Worm (Caenorhabditis elegans): ENCODE data around the gene clip-1.

Gene clip-1

DNA sequence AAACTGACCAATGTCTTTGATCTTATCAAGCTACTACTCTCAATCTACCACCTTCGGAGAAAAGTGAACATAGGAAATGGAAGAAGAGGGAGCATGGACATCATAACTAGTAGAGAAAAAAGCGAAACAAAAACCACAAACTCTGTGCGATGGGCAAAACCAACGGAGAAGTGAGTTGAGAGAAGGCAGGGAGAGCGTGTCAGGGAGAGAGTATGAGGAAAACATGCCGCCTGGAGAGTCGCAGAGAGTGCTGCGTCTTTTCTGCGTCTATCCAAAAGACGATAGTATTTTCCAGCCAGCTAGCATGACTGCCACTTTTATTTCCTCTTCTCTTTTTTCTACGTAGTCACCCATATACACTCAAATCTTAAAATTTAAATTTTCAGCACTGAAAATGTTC, 28.9 kb downstream of the clip-1 start, which contains the start of gene saeg-2 (continued):
- TF ChIP-seq nhr-10 (tag; optimal IDR thresholded peaks at IDR 0.05): no peak
- no peak for TF ChIP-seq ZK337.2 (GFP tag; IDR thresholded peaks at IDR 0.05)
- TF ChIP-seq F44E2.7 (GFP tag; IDR thresholded peaks at IDR 0.05): no peak
- no peak for TF ChIP-seq vab-7 (GFP tag; IDR thresholded peaks at IDR 0.05)
- no peak for TF ChIP-seq Y48G9A.11 (GFP tag; IDR thresholded peaks at IDR 0.05)
- no peak for TF ChIP-seq tra-1 (GFP tag; IDR thresholded peaks at IDR 0.05)
- no peak for TF ChIP-seq madf-5 (GFP tag; IDR thresholded peaks at IDR 0.05)
- no peak for TF ChIP-seq aly-2 (tag; optimal IDR thresholded peaks at IDR 0.05)
- TF ChIP-seq mdt-29 (GFP tag; IDR thresholded peaks at IDR 0.05): no peak
- TF ChIP-seq sdz-12 (GFP tag; optimal IDR thresholded peaks at IDR 0.05): no peak
- no peak for TF ChIP-seq Y5F2A.4 (GFP tag; optimal IDR thresholded peaks at IDR 0.05)
- peak in 1 of 2 experiments; percentile 23 for TF ChIP-seq lsy-2 (tag; optimal IDR thresholded peaks at IDR 0.05)
- TF ChIP-seq F49E8.2 (tag; optimal IDR thresholded peaks at IDR 0.05; ENCODE audit: borderline replicate concordance): no peak
- TF ChIP-seq ztf-7 (tag; optimal IDR thresholded peaks at IDR 0.05): peak; percentile 14
- TF ChIP-seq zip-11 (GFP tag; IDR thresholded peaks at IDR 0.05): no peak
- peak; percentile 19; the same call in 1 of the 2 replicates for TF ChIP-seq dmd-6 (GFP tag; IDR thresholded peaks at IDR 0.05)

DNA sequence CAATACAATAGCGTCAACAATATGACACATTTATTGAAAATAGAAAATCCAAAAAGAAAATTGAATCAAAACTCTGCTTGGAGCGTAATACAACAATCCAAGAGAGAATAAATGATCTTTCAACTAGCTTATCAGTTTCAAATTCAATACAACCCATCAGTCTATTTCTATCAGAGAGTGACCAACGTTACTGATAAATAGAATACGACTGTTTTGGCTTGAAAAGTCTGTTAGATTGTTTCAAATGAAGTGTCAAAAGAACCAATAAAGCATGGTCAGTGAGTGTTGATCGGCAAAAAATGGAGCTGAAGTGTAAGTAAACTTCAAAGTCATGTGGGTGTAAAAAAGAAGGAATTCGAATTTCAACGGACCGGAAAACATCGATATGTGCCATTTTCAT, 31.2 kb downstream of the clip-1 start:
- no peak for TF ChIP-seq lin-29 (GFP tag; IDR thresholded peaks at IDR 0.05)
- no peak for TF ChIP-seq skn-1 (tag; optimal IDR thresholded peaks at IDR 0.05)
- no peak for TF ChIP-seq unc-39 (tag; optimal IDR thresholded peaks at IDR 0.05)
- peak; percentile 23 for TF ChIP-seq hlh-11 (tag; optimal IDR thresholded peaks at IDR 0.05)
- peak; percentile 74 for TF ChIP-seq pqm-1 (tag; optimal IDR thresholded peaks at IDR 0.05)
- TF ChIP-seq sdz-12 (GFP tag; optimal IDR thresholded peaks at IDR 0.05): no peak
- TF ChIP-seq ama-1 (optimal IDR thresholded peaks at IDR 0.05): no peak
- no peak for TF ChIP-seq egl-27 (tag; optimal IDR thresholded peaks at IDR 0.05)
- no peak for TF ChIP-seq daf-16 (GFP tag; optimal IDR thresholded peaks at IDR 0.05)
- TF ChIP-seq daf-16 (tag; optimal IDR thresholded peaks at IDR 0.05): peak; percentile 85
- no peak for TF ChIP-seq daf-12 (tag; optimal IDR thresholded peaks at IDR 0.05)
- peak; percentile 40 for TF ChIP-seq nhr-28 (tag; optimal IDR thresholded peaks at IDR 0.05)
- TF ChIP-seq dve-1 (tag; optimal IDR thresholded peaks at IDR 0.05; ENCODE audit: insufficient read depth): peak; percentile 5

DNA sequence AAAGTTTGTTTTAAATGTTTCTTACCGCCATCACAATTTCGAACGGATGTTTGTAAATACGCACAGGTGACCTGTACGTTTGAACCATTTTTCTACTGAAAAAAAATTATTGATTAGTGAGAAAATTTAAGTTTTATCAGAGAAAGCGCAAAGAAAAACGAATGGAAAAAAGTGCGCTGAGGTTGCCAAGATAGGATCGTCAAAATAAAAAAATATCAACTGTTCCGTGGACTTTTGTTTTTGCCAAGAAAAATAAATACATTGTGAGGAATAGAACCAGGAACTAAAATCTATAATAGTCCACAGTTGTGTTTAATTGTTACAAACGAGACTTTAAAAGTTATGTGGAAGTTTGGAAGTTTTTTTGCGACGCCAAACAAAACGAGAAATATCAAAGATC, 32.6 kb downstream of the clip-1 start, which contains the start of gene T23G5.2:
Gene T23G5.2, minus strand, starts transcription at position 101 of the 400 bp plus-strand sequence.
- peak; percentile 57 for TF ChIP-seq aha-1 (tag)
- no peak for TF ChIP-seq nhr-76 (tag; optimal IDR thresholded peaks at IDR 0.05)
- TF ChIP-seq nhr-111 (GFP tag; optimal IDR thresholded peaks at IDR 0.05): no peak

DNA sequence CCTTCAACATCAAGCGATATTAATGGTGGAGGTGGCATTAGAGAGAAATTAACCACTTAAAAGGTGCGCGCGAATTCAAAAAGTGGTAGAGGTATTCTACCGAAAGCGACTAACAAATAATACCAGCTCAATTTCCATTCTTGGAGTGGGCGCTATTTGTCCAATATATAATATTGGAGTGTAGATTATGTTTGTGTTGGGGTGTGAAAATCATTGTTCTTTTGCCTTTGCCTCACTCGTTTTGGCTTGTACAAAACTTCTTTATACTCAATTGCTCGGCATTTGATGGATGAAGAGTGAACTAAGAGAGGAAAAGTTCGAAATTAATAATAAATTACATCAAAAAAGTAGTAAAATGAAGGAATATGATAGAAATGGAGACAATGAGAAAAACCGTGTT, 37.7 kb downstream of the clip-1 start, which contains the start of gene T23G5.3:
Gene T23G5.3, minus strand, starts transcription at position 101 of the 400 bp plus-strand sequence.
- no peak for TF ChIP-seq pqm-1 (tag; optimal IDR thresholded peaks at IDR 0.05)
- peak; percentile 56 for TF ChIP-seq aha-1 (tag)

DNA sequence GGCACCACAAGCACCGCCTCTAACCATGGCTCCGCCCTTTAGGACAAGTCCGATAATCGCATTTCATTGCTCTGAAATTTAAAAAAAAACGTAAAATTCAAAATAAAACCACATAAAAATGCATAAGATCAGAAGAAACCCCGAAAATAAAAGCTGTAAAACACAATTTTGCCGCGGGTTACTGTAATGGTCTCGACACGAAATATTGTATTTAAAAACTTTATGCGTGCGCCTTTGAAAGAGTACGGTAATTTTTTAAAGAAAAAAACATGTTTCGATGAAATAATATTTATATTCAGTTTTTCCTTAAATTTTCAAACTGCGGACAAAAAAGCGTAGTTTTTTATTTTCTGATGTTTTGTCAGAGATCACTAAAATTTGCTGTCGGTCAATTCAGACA, 40.1 kb downstream of the clip-1 start, which contains the start of gene rnr-1:
Gene rnr-1, minus strand, starts transcription at position 77 of the 400 bp plus-strand sequence.
- TF ChIP-seq pqm-1 (tag; optimal IDR thresholded peaks at IDR 0.05): no peak
- TF ChIP-seq snpc-1.2 (GFP tag; IDR thresholded peaks at IDR 0.05): no peak
- peak; percentile 39 for TF ChIP-seq F49E8.2 (tag; optimal IDR thresholded peaks at IDR 0.05; ENCODE audit: borderline replicate concordance)
- no peak for TF ChIP-seq F10B5.3 (tag; optimal IDR thresholded peaks at IDR 0.05)
- TF ChIP-seq jun-1 (tag; optimal IDR thresholded peaks at IDR 0.05): no peak
- no peak for TF ChIP-seq lir-3 (tag; optimal IDR thresholded peaks at IDR 0.05)
- no peak for TF ChIP-seq nhr-6 (tag; optimal IDR thresholded peaks at IDR 0.05)
- peak; percentile 59 for TF ChIP-seq aha-1 (tag)
- peak in 1 of 2 experiments; percentile 59 for TF ChIP-seq lsy-2 (tag; optimal IDR thresholded peaks at IDR 0.05)
- no peak for TF ChIP-seq lin-1 (GFP tag; IDR thresholded peaks at IDR 0.05)
- no peak for TF ChIP-seq Y5F2A.4 (GFP tag; optimal IDR thresholded peaks at IDR 0.05)
- TF ChIP-seq nhr-48 (tag; optimal IDR thresholded peaks at IDR 0.05): no peak
- TF ChIP-seq skn-1 (tag; optimal IDR thresholded peaks at IDR 0.05): no peak
- TF ChIP-seq lin-38 (GFP tag; IDR thresholded peaks at IDR 0.05): peak; percentile 45; the same call in 1 of the 2 replicates
- no peak for TF ChIP-seq F44E2.7 (GFP tag; IDR thresholded peaks at IDR 0.05)
